Worm (Caenorhabditis elegans): ENCODE measurements around the gene mat-2.

ce11 chrII:11134828-11135227 lies 22.3 kb downstream of the mat-2 start, which contains the start of gene F40F8.5:
- TF ChIP-seq madf-2 (tag; optimal IDR thresholded peaks at IDR 0.05) (no peak), elt-2 (tag; optimal IDR thresholded peaks at IDR 0.05) (no peak), ama-1 (optimal IDR thresholded peaks at IDR 0.05) (no peak), fkh-10 (GFP tag; optimal IDR thresholded peaks at IDR 0.05) (no peak)
